Worm (Caenorhabditis elegans) whole organism, L4 larva: Measurements from ENCODE around the gene ZK938.3.
"Not testable (repeated sequence)": the region's sequence is repeated elsewhere in the genome, so short reads cannot be mapped to it uniquely, and the experiment has no call there.

ENCODE experiments used
- D1046.2 ChIP-seq: fragments of 200-800 bp; sonication (Bioruptor generic); IDR thresholded peaks from 2 replicates; pipeline ENCODE4 v1.3.6; 2022; ENCODE audit warnings: missing genetic modification characterization, missing compliant biosample characterization
- F37D6.2 ChIP-seq: sonication (generic microtip); optimal IDR thresholded peaks from 2 replicates; lab custom pipeline; 2016; ENCODE audit warnings: mild to moderate bottlenecking, missing genetic modification characterization, missing compliant biosample characterization
- T20F7.1 ChIP-seq: fragments of 200-800 bp; sonication (Bioruptor generic); optimal IDR thresholded peaks from 2 replicates; lab custom pipeline; 2018; ENCODE audit warnings: mild to moderate bottlenecking, missing genetic modification characterization, missing compliant biosample characterization
- Y48G9A.11 ChIP-seq: fragments of 200-800 bp; sonication (Bioruptor generic); IDR thresholded peaks from 2 replicates; pipeline ENCODE4 v1.3.6; 2022; ENCODE audit warnings: missing genetic modification reagents, missing genetic modification characterization, missing compliant biosample characterization
- ZK546.5 ChIP-seq, 2 experiments: sonication (generic microtip); optimal IDR thresholded peaks; 2 replicates each; lab custom pipeline; 2017; ENCODE audit warnings: missing biosample characterization in 2 of 2, missing genetic modification characterization in 2 of 2
- aha-1 ChIP-seq: fragments of 150-350 bp; peaks from one replicate; lab custom pipeline; 2014; ENCODE audit warnings: missing biosample characterization, missing genetic modification characterization
- attf-4 ChIP-seq: sonication (generic microtip); optimal IDR thresholded peaks from 3 replicates; lab custom pipeline; 2017; ENCODE audit warnings: missing biosample characterization, missing genetic modification characterization
- ceh-62 ChIP-seq: sonication (generic microtip); optimal IDR thresholded peaks from 2 replicates; lab custom pipeline; 2017; ENCODE audit warnings: missing biosample characterization, missing genetic modification characterization
- ces-1 ChIP-seq: fragments of 150-350 bp; sonication (generic microtip); optimal IDR thresholded peaks from 4 replicates; lab custom pipeline; 2014; ENCODE audit warnings: missing biosample characterization, missing genetic modification reagents, missing genetic modification characterization
- daf-12 ChIP-seq: fragments of 150-350 bp; optimal IDR thresholded peaks from 2 replicates; lab custom pipeline; 2014; ENCODE audit warnings: missing biosample characterization, missing genetic modification reagents, missing genetic modification characterization
- daf-19 ChIP-seq: fragments of 200-800 bp; sonication (Bioruptor generic); conservative IDR thresholded peaks from 2 replicates; pipeline ENCODE4 v1.3.6; 2022; ENCODE audit warnings: missing genetic modification characterization, missing compliant biosample characterization
- dmd-6 ChIP-seq: fragments of 200-800 bp; sonication (Bioruptor generic); IDR thresholded peaks from 2 replicates; pipeline ENCODE4 v1.3.6; 2022; ENCODE audit warnings: missing genetic modification reagents, missing genetic modification characterization, missing compliant biosample characterization
- dpl-1 ChIP-seq: fragments of 150-350 bp; optimal IDR thresholded peaks from 2 replicates; lab custom pipeline; 2014; ENCODE audit warnings: missing biosample characterization, missing genetic modification reagents, missing genetic modification characterization
- duxl-1 ChIP-seq: sonication (generic microtip); optimal IDR thresholded peaks from 2 replicates; lab custom pipeline; 2016; ENCODE audit warnings: mild to moderate bottlenecking, missing genetic modification characterization, moderate library complexity, missing compliant biosample characterization; ENCODE audit not compliant: poor library complexity
- dve-1 ChIP-seq: sonication (generic microtip); optimal IDR thresholded peaks from 2 replicates; lab custom pipeline; 2017; ENCODE audit warnings: antibody characterized with exemption, mild to moderate bottlenecking, missing genetic modification characterization, missing compliant biosample characterization; ENCODE audit not compliant: insufficient read depth
- fkh-10 ChIP-seq: fragments of 150-350 bp; optimal IDR thresholded peaks from 2 replicates; lab custom pipeline; 2014; ENCODE audit warnings: missing biosample characterization, missing genetic modification reagents, missing genetic modification characterization
- gei-8 ChIP-seq: fragments of 200-800 bp; sonication (Bioruptor generic); optimal IDR thresholded peaks from 2 replicates; lab custom pipeline; 2018; ENCODE audit warnings: mild to moderate bottlenecking, missing genetic modification characterization, missing compliant biosample characterization
- hlh-30 ChIP-seq: sonication (generic microtip); optimal IDR thresholded peaks from 2 replicates; lab custom pipeline; 2017; ENCODE audit warnings: antibody characterized with exemption, mild to moderate bottlenecking, missing genetic modification characterization, missing compliant biosample characterization; ENCODE audit not compliant: insufficient read depth
- lim-7 ChIP-seq: fragments of 200-800 bp; sonication (Bioruptor generic); IDR thresholded peaks from 2 replicates; pipeline ENCODE4 v1.3.6; 2022; ENCODE audit warnings: missing genetic modification characterization, missing compliant biosample characterization
- lin-1 ChIP-seq: fragments of 200-800 bp; sonication (Bioruptor generic); IDR thresholded peaks from 2 replicates; pipeline ENCODE4 v1.3.6; 2022; ENCODE audit warnings: missing genetic modification reagents, missing genetic modification characterization, missing compliant biosample characterization
- lin-15B ChIP-seq: fragments of 150-350 bp; sonication (generic microtip); optimal IDR thresholded peaks from 3 replicates; lab custom pipeline; 2014; ENCODE audit warnings: missing biosample characterization, missing genetic modification characterization
- lin-38 ChIP-seq: fragments of 200-800 bp; sonication (Bioruptor generic); IDR thresholded peaks from 2 replicates; pipeline ENCODE4 v1.3.6; 2022; ENCODE audit warnings: missing genetic modification reagents, missing genetic modification characterization, missing compliant biosample characterization
- lsy-2 ChIP-seq, 2 experiments: fragments of 150-350 bp in 1 of 2; sonication (generic microtip) in 1 of 2; optimal IDR thresholded peaks; 2 replicates each; lab custom pipeline; 2014 to 2017; ENCODE audit warnings: missing biosample characterization in 2 of 2, missing genetic modification characterization in 2 of 2
- madf-9 ChIP-seq: fragments of 200-800 bp; sonication (Bioruptor generic); conservative IDR thresholded peaks from 2 replicates; pipeline ENCODE4 v1.3.6; 2022; ENCODE audit warnings: missing genetic modification reagents, missing genetic modification characterization, missing compliant biosample characterization
- nhr-11 ChIP-seq: fragments of 150-350 bp; optimal IDR thresholded peaks from 2 replicates; lab custom pipeline; 2014; ENCODE audit warnings: missing biosample characterization, missing genetic modification characterization
- nhr-25 ChIP-seq: sonication (generic microtip); optimal IDR thresholded peaks from 2 replicates; lab custom pipeline; 2017; ENCODE audit warnings: missing genetic modification characterization, mild to moderate bottlenecking, missing compliant biosample characterization, antibody characterized with exemption, moderate library complexity, borderline replicate concordance; ENCODE audit not compliant: insufficient read depth
- nhr-41 ChIP-seq: fragments of 200-800 bp; sonication (Bioruptor generic); IDR thresholded peaks from 2 replicates; pipeline ENCODE4 v1.3.6; 2022; ENCODE audit warnings: missing genetic modification reagents, missing genetic modification characterization, missing compliant biosample characterization
- nhr-76 ChIP-seq: fragments of 150-350 bp; optimal IDR thresholded peaks from 2 replicates; lab custom pipeline; 2014; ENCODE audit warnings: missing biosample characterization, missing genetic modification characterization
- nhr-77 ChIP-seq: fragments of 150-350 bp; optimal IDR thresholded peaks from 2 replicates; lab custom pipeline; 2014; ENCODE audit warnings: missing biosample characterization, missing genetic modification characterization
- php-3 ChIP-seq: fragments of 200-800 bp; sonication (Bioruptor generic); IDR thresholded peaks from 2 replicates; pipeline ENCODE4 v1.3.6; 2022; ENCODE audit warnings: missing genetic modification reagents, missing genetic modification characterization, missing compliant biosample characterization
- rbr-2 ChIP-seq: sonication (generic microtip); optimal IDR thresholded peaks from 2 replicates; lab custom pipeline; 2016; ENCODE audit warnings: missing genotype, missing genetic modification characterization, missing compliant biosample characterization
- snpc-1.2 ChIP-seq: fragments of 200-800 bp; sonication (Bioruptor generic); IDR thresholded peaks from 2 replicates; pipeline ENCODE4 v1.3.6; 2022; ENCODE audit warnings: missing genetic modification reagents, missing genetic modification characterization, missing compliant biosample characterization
- tag-97 ChIP-seq: fragments of 200-800 bp; sonication (Bioruptor generic); IDR thresholded peaks from 2 replicates; pipeline ENCODE4 v1.3.6; 2022; ENCODE audit warnings: missing genetic modification characterization, missing compliant biosample characterization
- unc-62 ChIP-seq, 3 experiments: fragments of 150-350 bp in 1 of 3; sonication (generic microtip); optimal IDR thresholded peaks in 2 of 3; peaks in 1 of 3; 1 replicate in 1 of 3; 2 replicates in 2 of 3; lab custom pipeline; 2014 to 2017; ENCODE audit warnings: missing biosample characterization in 3 of 3, missing genetic modification characterization in 3 of 3, missing genetic modification reagents in 3 of 3, missing genotype in 1 of 3
- vab-7 ChIP-seq: fragments of 200-800 bp; sonication (Bioruptor generic); IDR thresholded peaks from 2 replicates; pipeline ENCODE4 v1.3.6; 2022; ENCODE audit warnings: missing genetic modification reagents, missing genetic modification characterization, missing compliant biosample characterization
- zag-1 ChIP-seq: fragments of 150-350 bp; optimal IDR thresholded peaks from 2 replicates; lab custom pipeline; 2014; ENCODE audit warnings: missing biosample characterization, missing genetic modification characterization

The ZK938.3 gene

ce11 chrII:9868207-9868606 lies 34.5 kb upstream of the ZK938.3 start:
- TF ChIP-seq dmd-6 (GFP tag; lab: Robert Waterston, UW) (no peak), F37D6.2 (tag; lab: Kevin White, UChicago) (no peak), T20F7.1 (no peak), ZK546.5 (tag; optimal IDR thresholded peaks at IDR 0.05; lab: Kevin White, UChicago) (no peak), fkh-10 (GFP tag; lab: Kevin White, UChicago) (no peak), unc-62 (GFP tag; optimal IDR thresholded peaks at IDR 0.05 in 1 of 2; lab: Kevin White, UChicago) (peak in 1 of 2 experiments; percentile 65), unc-62 (tag; optimal IDR thresholded peaks at IDR 0.05; lab: Kevin White, UChicago) (no peak), dve-1 (tag; lab: Kevin White, UChicago) (no peak), nhr-76 (no peak), ces-1 (no peak), D1046.2 (no peak), aha-1 (tag; lab: Kevin White, UChicago) (peak; percentile 63), hlh-30 (tag; lab: Kevin White, UChicago) (no peak), rbr-2 (no peak), tag-97 (no peak)

- not testable (repeated sequence) for TF ChIP-seq tag-97; lim-7 (GFP tag; lab: Robert Waterston, UW); duxl-1 (tag; lab: Kevin White, UChicago)
These were observed 32.6 kb upstream of the ZK938.3 start, which contains the start of gene chil-1 for ce11 chrII:9866378-9866777. chil-1 (minus strand) TSS chrII:9866478.

DNA sequence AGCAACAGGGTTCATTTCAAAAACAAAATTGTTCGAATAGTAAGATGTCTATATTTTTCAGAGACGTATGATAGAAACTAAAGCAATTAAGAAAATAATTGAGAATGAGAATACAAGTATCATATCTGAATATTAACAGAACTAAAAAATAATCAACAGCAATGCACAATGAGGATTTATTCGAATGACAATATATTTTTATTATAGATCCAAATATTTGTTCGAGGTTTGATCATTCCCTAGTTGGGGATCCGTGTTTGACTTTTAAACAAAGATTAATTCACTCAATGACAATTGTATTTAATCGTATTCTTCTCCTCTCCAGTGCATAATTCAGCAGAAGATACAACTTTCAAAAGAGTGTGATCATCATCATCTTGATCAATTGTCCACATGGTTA lies 28.4 kb upstream of the ZK938.3 start, which contains the start of gene C08H9.18:
TSS of gene C08H9.18 (minus strand) at position 101 of the 400 bp plus-strand sequence.
- TF ChIP-seq attf-4 (tag; lab: Kevin White, UChicago) (no peak), lsy-2 (tag; optimal IDR thresholded peaks at IDR 0.05; lab: Kevin White, UChicago) (no peak), nhr-41 (GFP tag; lab: Robert Waterston, UW) (no peak), zag-1 (tag; lab: Kevin White, UChicago) (no peak), nhr-76 (no peak), lin-38 (no peak), snpc-1.2 (GFP tag; lab: Robert Waterston, UW) (no peak), nhr-11 (no peak), madf-9 (GFP tag; lab: Robert Waterston, UW) (no peak)
- TF ChIP-seq, all 104 proteins: peak for 0

DNA sequence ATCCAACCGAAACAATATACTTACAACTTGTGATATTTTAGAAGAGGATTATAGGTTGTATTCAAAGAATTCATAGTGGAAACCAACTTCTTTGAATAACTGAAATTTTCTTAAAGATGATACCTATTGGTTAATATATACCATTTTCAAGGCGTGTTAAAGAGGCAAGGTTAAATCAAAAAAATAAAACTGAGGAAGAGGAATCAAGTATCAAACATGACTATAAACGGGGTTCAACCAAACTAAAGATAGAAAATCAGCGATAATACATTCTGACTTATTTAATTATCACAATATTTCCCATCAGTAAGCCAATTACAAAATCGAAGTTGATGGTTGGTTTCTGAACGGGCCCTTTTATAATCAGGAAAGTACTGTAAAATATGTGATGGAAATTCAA lies 27.6 kb upstream of the ZK938.3 start, which contains the start of gene chil-3:
TSS of gene chil-3 (minus strand) at position 101 of the 400 bp plus-strand sequence.
- no peak for TF ChIP-seq dpl-1 (GFP tag; lab: Kevin White, UChicago)
- no peak for TF ChIP-seq lin-15B
- TF ChIP-seq Y48G9A.11 (GFP tag; lab: Robert Waterston, UW) = no peak
- TF ChIP-seq, all 104 proteins: peak for 0

ce11 chrII:9859575-9859974 lies 25.8 kb upstream of the ZK938.3 start, which contains the start of gene chil-5:
chil-5 (minus strand) TSS chrII:9859675.
- TF ChIP-seq Y48G9A.11 (GFP tag; lab: Robert Waterston, UW) (no peak), dmd-6 (GFP tag; lab: Robert Waterston, UW) (no peak), D1046.2 (no peak), vab-7 (GFP tag; lab: Robert Waterston, UW) (no peak), lin-1 (GFP tag; lab: Robert Waterston, UW) (no peak), php-3 (GFP tag; lab: Robert Waterston, UW) (no peak), nhr-77 (tag; lab: Kevin White, UChicago) (no peak), nhr-41 (GFP tag; lab: Robert Waterston, UW) (no peak), gei-8 (no peak), daf-12 (tag; lab: Kevin White, UChicago) (no peak), daf-19 (no peak), T20F7.1 (no peak), ceh-62 (tag; lab: Kevin White, UChicago) (no peak), nhr-25 (no peak)
- TF ChIP-seq, all 104 proteins: peak for 0
